Worm (Caenorhabditis elegans) whole organism, young adult: ENCODE measurements around the gene cest-24.
A peak's percentile ranks its signal among the peaks of the same experiment; 100 is the strongest.

ENCODE experiments used
- B0336.3 ChIP-seq: fragments of 200-800 bp; sonication (Bioruptor generic); IDR thresholded peaks from 2 replicates; pipeline ENCODE4 v1.3.6; 2022; ENCODE audit warnings: missing genetic modification characterization, missing compliant biosample characterization
- C06A6.2 ChIP-seq: fragments of 200-800 bp; sonication (Bioruptor generic); conservative IDR thresholded peaks from 2 replicates; pipeline ENCODE4 v1.3.6; 2022; ENCODE audit warnings: missing genetic modification characterization, missing compliant biosample characterization
- D2030.7 ChIP-seq: fragments of 200-800 bp; sonication (Bioruptor generic); IDR thresholded peaks from 2 replicates; pipeline ENCODE4 v1.3.6; 2022; ENCODE audit warnings: missing genetic modification reagents, missing genetic modification characterization, missing compliant biosample characterization
- F49E8.2 ChIP-seq: sonication (generic microtip); optimal IDR thresholded peaks from 3 replicates; lab custom pipeline; 2017; ENCODE audit warnings: missing genetic modification characterization, mild to moderate bottlenecking, missing compliant biosample characterization, antibody characterized with exemption, moderate library complexity; ENCODE audit not compliant: insufficient read depth
- F57A8.1 ChIP-seq: fragments of 200-800 bp; sonication (Bioruptor generic); optimal IDR thresholded peaks from 2 replicates; lab custom pipeline; 2018; ENCODE audit warnings: mild to moderate bottlenecking, missing genetic modification characterization, moderate library complexity, missing compliant biosample characterization
- K11D2.4 ChIP-seq: fragments of 200-800 bp; sonication (Bioruptor generic); IDR thresholded peaks from 2 replicates; pipeline ENCODE4 v1.3.6; 2022; ENCODE audit warnings: missing genetic modification reagents, missing genetic modification characterization, missing compliant biosample characterization
- T26A5.8 ChIP-seq: sonication (generic microtip); optimal IDR thresholded peaks from 2 replicates; lab custom pipeline; 2016; ENCODE audit warnings: missing genetic modification characterization, missing compliant biosample characterization
- Y53G8AR.9 ChIP-seq: fragments of 200-800 bp; sonication (Bioruptor generic); conservative IDR thresholded peaks from 2 replicates; pipeline ENCODE4 v1.3.6; 2022; ENCODE audit warnings: missing genetic modification reagents, missing genetic modification characterization, missing compliant biosample characterization
- Y56A3A.18 ChIP-seq: fragments of 200-800 bp; sonication (Bioruptor generic); IDR thresholded peaks from 2 replicates; pipeline ENCODE4 v1.3.6; 2022; ENCODE audit warnings: missing genetic modification reagents, missing genetic modification characterization, missing compliant biosample characterization
- Y67H2A.10 ChIP-seq: fragments of 200-800 bp; sonication (Bioruptor generic); conservative IDR thresholded peaks from 2 replicates; pipeline ENCODE4 v1.3.6; 2022; ENCODE audit warnings: missing genetic modification reagents, missing genetic modification characterization, missing compliant biosample characterization
- Y79H2A.3 ChIP-seq: fragments of 200-800 bp; sonication (Bioruptor generic); conservative IDR thresholded peaks from 2 replicates; pipeline ENCODE4 v1.3.6; 2022; ENCODE audit warnings: missing genetic modification reagents, missing genetic modification characterization, missing compliant biosample characterization
- ZK185.1 ChIP-seq: sonication (generic microtip); optimal IDR thresholded peaks from 2 replicates; lab custom pipeline; 2016; ENCODE audit warnings: mild to moderate bottlenecking, missing genetic modification characterization, missing compliant biosample characterization; ENCODE audit not compliant: poor library complexity, severe bottlenecking
- ama-1 ChIP-seq, 3 experiments: fragments of 150-350 bp in 1 of 3; sonication (generic microtip) in 2 of 3; optimal IDR thresholded peaks; 2 replicates each; lab custom pipeline; 2014 to 2018; ENCODE audit warnings: missing biosample characterization in 2 of 3, missing genetic modification characterization in 2 of 3, missing genetic modification reagents in 2 of 3
- aptf-3 ChIP-seq: fragments of 200-800 bp; sonication (Bioruptor generic); IDR thresholded peaks from 2 replicates; pipeline ENCODE4 v1.3.6; 2022; ENCODE audit warnings: missing genetic modification characterization, missing compliant biosample characterization
- attf-5 ChIP-seq: fragments of 200-800 bp; sonication (Bioruptor generic); optimal IDR thresholded peaks from 2 replicates; lab custom pipeline; 2018; ENCODE audit warnings: mild to moderate bottlenecking, missing genetic modification characterization, missing compliant biosample characterization
- bed-2 ChIP-seq: fragments of 200-800 bp; sonication (Bioruptor generic); IDR thresholded peaks from 2 replicates; pipeline ENCODE4 v1.3.6; 2022; ENCODE audit warnings: missing genetic modification reagents, missing genetic modification characterization, missing compliant biosample characterization
- cebp-1 ChIP-seq, 2 experiments: fragments of 200-800 bp in 1 of 2; sonication (Bioruptor generic) in 1 of 2; sonication (generic microtip) in 1 of 2; IDR thresholded peaks in 1 of 2; optimal IDR thresholded peaks in 1 of 2; 2 replicates each; pipeline versions ENCODE4 v1.3.6 to Lab custom; 2017 to 2022; ENCODE audit warnings: missing compliant biosample characterization in 2 of 2, missing genetic modification characterization in 2 of 2, mild to moderate bottlenecking in 1 of 2, missing genetic modification reagents in 1 of 2, moderate library complexity in 1 of 2
- ceh-100 ChIP-seq: fragments of 200-800 bp; sonication (Bioruptor generic); IDR thresholded peaks from 2 replicates; pipeline ENCODE4 v1.3.6; 2022; ENCODE audit warnings: missing genetic modification reagents, missing genetic modification characterization, missing compliant biosample characterization
- ceh-58 ChIP-seq: fragments of 200-800 bp; sonication (Bioruptor generic); IDR thresholded peaks from 2 replicates; pipeline ENCODE4 v1.3.6; 2022; ENCODE audit warnings: missing genetic modification characterization, missing compliant biosample characterization
- chd-7 ChIP-seq: sonication (generic microtip); optimal IDR thresholded peaks from 2 replicates; lab custom pipeline; 2016; ENCODE audit warnings: mild to moderate bottlenecking, missing genetic modification characterization, moderate library complexity, missing compliant biosample characterization
- dpff-1 ChIP-seq: sonication (generic microtip); optimal IDR thresholded peaks from 2 replicates; lab custom pipeline; 2017; ENCODE audit warnings: mild to moderate bottlenecking, missing genetic modification characterization, missing compliant biosample characterization
- ets-4 ChIP-seq: fragments of 200-800 bp; sonication (Bioruptor generic); optimal IDR thresholded peaks from 2 replicates; lab custom pipeline; 2018; ENCODE audit warnings: mild to moderate bottlenecking, missing genetic modification characterization, missing compliant biosample characterization
- fkh-3 ChIP-seq: sonication (generic microtip); optimal IDR thresholded peaks from 2 replicates; lab custom pipeline; 2016; ENCODE audit warnings: mild to moderate bottlenecking, missing genetic modification characterization, missing compliant biosample characterization
- hmg-1.2 ChIP-seq: fragments of 200-800 bp; sonication (Bioruptor generic); IDR thresholded peaks from 2 replicates; pipeline ENCODE4 v1.3.6; 2022; ENCODE audit warnings: missing genetic modification reagents, missing genetic modification characterization, missing compliant biosample characterization
- hmg-20 ChIP-seq: fragments of 200-800 bp; sonication (Bioruptor generic); IDR thresholded peaks from 2 replicates; pipeline ENCODE4 v1.3.6; 2022; ENCODE audit warnings: missing genetic modification reagents, missing genetic modification characterization, missing compliant biosample characterization
- hsf-1 ChIP-seq: fragments of 200-800 bp; sonication (Bioruptor generic); IDR thresholded peaks from 2 replicates; pipeline ENCODE4 v1.3.6; 2022; ENCODE audit warnings: missing genetic modification reagents, missing genetic modification characterization, missing compliant biosample characterization
- lag-1 ChIP-seq: fragments of 200-800 bp; sonication (Bioruptor generic); IDR thresholded peaks from 2 replicates; pipeline ENCODE4 v1.3.6; 2022; ENCODE audit warnings: missing genetic modification reagents, missing genetic modification characterization, missing compliant biosample characterization
- lin-26 ChIP-seq: fragments of 200-800 bp; sonication (Bioruptor generic); IDR thresholded peaks from 2 replicates; pipeline ENCODE4 v1.3.6; 2022; ENCODE audit warnings: missing genetic modification reagents, missing genetic modification characterization, missing compliant biosample characterization
- lin-40 ChIP-seq: sonication (generic microtip); optimal IDR thresholded peaks from 2 replicates; lab custom pipeline; 2016; ENCODE audit warnings: missing genetic modification characterization, mild to moderate bottlenecking, missing compliant biosample characterization, missing genotype, missing genetic modification reagents
- lsy-27 ChIP-seq: sonication (generic microtip); optimal IDR thresholded peaks from 2 replicates; lab custom pipeline; 2017; ENCODE audit warnings: missing genetic modification characterization, mild to moderate bottlenecking, missing compliant biosample characterization, antibody characterized with exemption, missing genotype, borderline replicate concordance; ENCODE audit not compliant: insufficient read depth
- madf-8 ChIP-seq: fragments of 200-800 bp; sonication (Bioruptor generic); conservative IDR thresholded peaks from 2 replicates; pipeline ENCODE4 v1.3.6; 2022; ENCODE audit warnings: missing genetic modification reagents, missing genetic modification characterization, missing compliant biosample characterization
- pha-4 ChIP-seq: fragments of 150-350 bp; sonication (generic microtip); optimal IDR thresholded peaks from 2 replicates; lab custom pipeline; 2014; ENCODE audit warnings: missing biosample characterization, missing genetic modification reagents, missing genetic modification characterization
- rcor-1 ChIP-seq: fragments of 200-800 bp; sonication (Bioruptor generic); IDR thresholded peaks from 2 replicates; pipeline ENCODE4 v1.3.6; 2022; ENCODE audit warnings: missing genetic modification reagents, missing genetic modification characterization, missing compliant biosample characterization
- rec-8 ChIP-seq, 2 experiments: sonication (generic microtip); optimal IDR thresholded peaks; 2 replicates each; lab custom pipeline; 2016; ENCODE audit warnings: mild to moderate bottlenecking in 2 of 2, missing genetic modification characterization in 2 of 2, missing genetic modification reagents in 2 of 2, missing genotype in 2 of 2, missing biosample characterization in 1 of 2, missing compliant biosample characterization in 1 of 2, moderate library complexity in 1 of 2
- snpc-1.1 ChIP-seq: sonication (generic microtip); optimal IDR thresholded peaks from 2 replicates; lab custom pipeline; 2017; ENCODE audit warnings: missing genetic modification characterization, mild to moderate bottlenecking, missing compliant biosample characterization, antibody characterized with exemption, moderate library complexity, missing genotype, missing genetic modification reagents; ENCODE audit not compliant: insufficient read depth
- tbx-9 ChIP-seq: sonication (generic microtip); optimal IDR thresholded peaks from 2 replicates; lab custom pipeline; 2016; ENCODE audit warnings: borderline replicate concordance, missing genetic modification characterization, inconsistent platforms, missing compliant biosample characterization
- tlf-1 ChIP-seq: fragments of 200-800 bp; sonication (Bioruptor generic); optimal IDR thresholded peaks from 2 replicates; lab custom pipeline; 2018; ENCODE audit warnings: mild to moderate bottlenecking, missing genetic modification characterization, missing compliant biosample characterization
- unc-130 ChIP-seq: sonication (generic microtip); optimal IDR thresholded peaks from 2 replicates; lab custom pipeline; 2016; ENCODE audit warnings: missing genetic modification reagents, missing genetic modification characterization, missing compliant biosample characterization
- zim-3 ChIP-seq: sonication (generic microtip); optimal IDR thresholded peaks from 2 replicates; lab custom pipeline; 2017; ENCODE audit warnings: mild to moderate bottlenecking, missing genetic modification characterization, moderate library complexity, missing compliant biosample characterization
- ztf-22 ChIP-seq: fragments of 200-800 bp; sonication (Bioruptor generic); optimal IDR thresholded peaks from 2 replicates; lab custom pipeline; 2018; ENCODE audit warnings: mild to moderate bottlenecking, missing genetic modification characterization, moderate library complexity, missing compliant biosample characterization
- ztf-25 ChIP-seq: fragments of 200-800 bp; sonication (Bioruptor generic); IDR thresholded peaks from 2 replicates; pipeline ENCODE4 v1.3.6; 2022; ENCODE audit warnings: missing genetic modification reagents, missing genetic modification characterization, missing compliant biosample characterization

cest-24 gene

ce11 chrV:6277178-6277834, 39.4 kb upstream of the cest-24 start:
- TF ChIP-seq lin-26 (GFP tag; lab: Robert Waterston, UW) (0 out of 2 replicates have a peak, but pooled peaks have one; percentile 61), rcor-1 (0 out of 2 replicates have a peak, but pooled peaks have one; percentile 11), dpff-1 (tag; lab: Kevin White, UChicago) (no peak), zim-3 (tag; lab: Kevin White, UChicago) (peak; percentile 35), Y53G8AR.9 (GFP tag; lab: Robert Waterston, UW) (peak; percentile 32), ztf-25 (GFP tag; lab: Robert Waterston, UW) (no peak), B0336.3 (GFP tag; lab: Robert Waterston, UW) (0 out of 2 replicates have a peak, but pooled peaks have one; percentile 3), ZK185.1 (peak; percentile 47), cebp-1 (GFP tag; IDR thresholded peaks at IDR 0.05; lab: Robert Waterston, UW) (no peak), cebp-1 (tag; optimal IDR thresholded peaks at IDR 0.05; lab: Kevin White, UChicago) (peak; percentile 30), ama-1 (optimal IDR thresholded peaks at IDR 0.05; lab: Kevin White, UChicago) (peak; percentile 77), ama-1 (GFP tag; optimal IDR thresholded peaks at IDR 0.05; lab: Kevin White, UChicago) (no peak), hmg-1.2 (peak; percentile 5; the same call in 1 of the 2 replicates), C06A6.2 (no peak), aptf-3 (0 out of 2 replicates have a peak, but pooled peaks have one; percentile 37)

ce11 chrV:6278117-6279081, 38.3 kb upstream of the cest-24 start, which contains the start of gene fil-2:
Gene fil-2, plus strand, starts transcription at chrV:6279031.
- TF ChIP-seq ets-4 (GFP tag; lab: Kevin White, UChicago) (no peak), hmg-20 (GFP tag; lab: Robert Waterston, UW) (0 out of 2 replicates have a peak, but pooled peaks have one; percentile 19), unc-130 (GFP tag; lab: Kevin White, UChicago) (no peak), attf-5 (GFP tag; lab: Kevin White, UChicago) (no peak), K11D2.4 (GFP tag; lab: Robert Waterston, UW) (peak; percentile 40), hsf-1 (GFP tag; lab: Robert Waterston, UW) (no peak), dpff-1 (tag; lab: Kevin White, UChicago) (peak; percentile 57), D2030.7 (GFP tag; lab: Robert Waterston, UW) (no peak), chd-7 (peak; percentile 57), lag-1 (GFP tag; lab: Robert Waterston, UW) (no peak), snpc-1.1 (no peak), lin-40 (tag; lab: Kevin White, UChicago) (no peak), lsy-27 (tag; lab: Kevin White, UChicago) (no peak), tlf-1 (GFP tag; lab: Kevin White, UChicago) (peak; percentile 81), tbx-9 (tag; lab: Kevin White, UChicago) (no peak), Y67H2A.10 (GFP tag; lab: Robert Waterston, UW) (no peak), Y79H2A.3 (GFP tag; lab: Robert Waterston, UW) (no peak), rcor-1 (peak; percentile 34; the same call in 1 of the 2 replicates), fkh-3 (tag; lab: Kevin White, UChicago) (peak; percentile 29), Y56A3A.18 (GFP tag; lab: Robert Waterston, UW) (peak; percentile 95), ztf-22 (no peak), hmg-1.2 (0 out of 2 replicates have a peak, but pooled peaks have one; percentile 21), B0336.3 (GFP tag; lab: Robert Waterston, UW) (peak; percentile 91), F57A8.1 (GFP tag; lab: Kevin White, UChicago) (no peak), Y53G8AR.9 (GFP tag; lab: Robert Waterston, UW) (peak; percentile 95), bed-2 (GFP tag; lab: Robert Waterston, UW) (no peak), rec-8 (tag; optimal IDR thresholded peaks at IDR 0.05; lab: Kevin White, UChicago) (no peak), F49E8.2 (tag; lab: Kevin White, UChicago) (no peak), ceh-100 (GFP tag; lab: Robert Waterston, UW) (no peak), pha-4 (no peak), ceh-58 (GFP tag; lab: Robert Waterston, UW) (no peak), madf-8 (GFP tag; lab: Robert Waterston, UW) (no peak), T26A5.8 (tag; lab: Kevin White, UChicago) (peak; percentile 17)
